Worm (Caenorhabditis elegans): ENCODE data around the gene Y39F10A.6.

Y39F10A.6 gene

ce11 chrII:788139-788538 is 4.7 kb upstream of the Y39F10A.6 start, which contains the start of gene F46F5.15:
F46F5.15 (plus strand) TSS chrII:788439.
- no peak for TF ChIP-seq fax-1 (tag; optimal IDR thresholded peaks at IDR 0.05)
- no peak for TF ChIP-seq C08G9.2 (tag; optimal IDR thresholded peaks at IDR 0.05)
- TF ChIP-seq sdc-2 (tag; optimal IDR thresholded peaks at IDR 0.05) = no peak
- no peak for TF ChIP-seq ttx-3 (tag; optimal IDR thresholded peaks at IDR 0.05)
- TF ChIP-seq pha-2 (tag; optimal IDR thresholded peaks at IDR 0.05) = no peak
- TF ChIP-seq ceh-19 (GFP tag; optimal IDR thresholded peaks at IDR 0.05) = no peak
- no peak for TF ChIP-seq ceh-45 (GFP tag; IDR thresholded peaks at IDR 0.05)
- TF ChIP-seq sox-4 (tag; optimal IDR thresholded peaks at IDR 0.05) = no peak
- TF ChIP-seq hlh-13 (GFP tag; optimal IDR thresholded peaks at IDR 0.05) = no peak
- TF ChIP-seq ztf-16 (tag; optimal IDR thresholded peaks at IDR 0.05) = no peak
- no peak for TF ChIP-seq ceh-22 (tag; optimal IDR thresholded peaks at IDR 0.05)
- no peak for TF ChIP-seq lim-6 (tag; optimal IDR thresholded peaks at IDR 0.05)

ce11 chrII:786938-787337 is 3.5 kb upstream of the Y39F10A.6 start, which contains the start of gene F46F5.16:
F46F5.16 (plus strand) TSS chrII:787238.
- no peak for TF ChIP-seq ceh-31 (tag; optimal IDR thresholded peaks at IDR 0.05)
- no peak for TF ChIP-seq odd-2 (tag; optimal IDR thresholded peaks at IDR 0.05)
- no peak for TF ChIP-seq ttx-3 (tag; optimal IDR thresholded peaks at IDR 0.05)
- no peak for TF ChIP-seq elt-4 (tag; optimal IDR thresholded peaks at IDR 0.05)
- no peak for TF ChIP-seq fkh-6 (tag; optimal IDR thresholded peaks at IDR 0.05)
- no peak for TF ChIP-seq sox-4 (tag; optimal IDR thresholded peaks at IDR 0.05)
- TF ChIP-seq pha-2 (tag; optimal IDR thresholded peaks at IDR 0.05) = no peak
- no peak for TF ChIP-seq nhr-11 (tag; optimal IDR thresholded peaks at IDR 0.05)

- TF ChIP-seq tbx-2 (tag; optimal IDR thresholded peaks at IDR 0.05) (no peak), sdc-2 (tag; optimal IDR thresholded peaks at IDR 0.05) (no peak), ahr-1 (tag; optimal IDR thresholded peaks at IDR 0.05) (no peak), hlh-8 (tag; optimal IDR thresholded peaks at IDR 0.05) (no peak), mec-3 (tag; optimal IDR thresholded peaks at IDR 0.05; ENCODE audit: borderline replicate concordance) (no peak), ceh-34 (tag; optimal IDR thresholded peaks at IDR 0.05) (no peak), hlh-30 (tag; optimal IDR thresholded peaks at IDR 0.05; ENCODE audit: insufficient read depth) (no peak), fkh-6 (tag; optimal IDR thresholded peaks at IDR 0.05) (no peak), dmd-4 (tag; optimal IDR thresholded peaks at IDR 0.05; ENCODE audit: borderline replicate concordance) (no peak), C08G9.2 (tag; optimal IDR thresholded peaks at IDR 0.05) (no peak)
These were observed 529 bp downstream of the Y39F10A.6 start, which contains the start of gene Y39F10A.3 for ce11 chrII:782903-783302. Y39F10A.3 (minus strand) TSS chrII:783003.

ce11 chrII:775033-775432 is 8.4 kb downstream of the Y39F10A.6 start, which contains the start of gene Y39F10A.1:
Y39F10A.1 (plus strand) TSS chrII:775333.
- TF ChIP-seq ceh-9 (tag; optimal IDR thresholded peaks at IDR 0.05) = no peak
- TF ChIP-seq sdc-2 (tag; optimal IDR thresholded peaks at IDR 0.05) = no peak
- no peak for TF ChIP-seq K09A11.1 (tag; optimal IDR thresholded peaks at IDR 0.05; ENCODE audit: insufficient read depth)
- no peak for TF ChIP-seq ttx-3 (tag; optimal IDR thresholded peaks at IDR 0.05)
- no peak for TF ChIP-seq pag-3 (tag; optimal IDR thresholded peaks at IDR 0.05; ENCODE audit: borderline replicate concordance)
- TF ChIP-seq F13H6.1 (tag; optimal IDR thresholded peaks at IDR 0.05) = no peak
- no peak for TF ChIP-seq hlh-15 (tag; optimal IDR thresholded peaks at IDR 0.05)
- no peak for TF ChIP-seq tbx-7 (tag; optimal IDR thresholded peaks at IDR 0.05)
- TF ChIP-seq ceh-48 (tag; optimal IDR thresholded peaks at IDR 0.05) = no peak
- TF ChIP-seq unc-55 (GFP tag; optimal IDR thresholded peaks at IDR 0.05) = no peak
- no peak for TF ChIP-seq ceh-31 (tag; optimal IDR thresholded peaks at IDR 0.05)
- no peak for TF ChIP-seq rnt-1 (tag; optimal IDR thresholded peaks at IDR 0.05)
- TF ChIP-seq ceh-19 (GFP tag; optimal IDR thresholded peaks at IDR 0.05) = no peak
- no peak for TF ChIP-seq zip-5 (tag; optimal IDR thresholded peaks at IDR 0.05)
- TF ChIP-seq pqm-1 (tag; optimal IDR thresholded peaks at IDR 0.05) = no peak
- no peak for TF ChIP-seq hlh-13 (GFP tag; optimal IDR thresholded peaks at IDR 0.05)

ce11 chrII:773830-774229 is 9.6 kb downstream of the Y39F10A.6 start:
- TF ChIP-seq sox-4 (tag; optimal IDR thresholded peaks at IDR 0.05) (no peak), unc-42 (tag; optimal IDR thresholded peaks at IDR 0.05) (peak; percentile 35)

Data from whole organism, late embryonic.